Worm (Caenorhabditis elegans) whole organism, L4 larva: ENCODE results near the gene F23H11.4.
A peak's percentile ranks its signal among the peaks of the same experiment; 100 is the strongest.

ENCODE experiments used
- F26F4.8 ChIP-seq: fragments of 200-800 bp; sonication (Bioruptor generic); conservative IDR thresholded peaks from 2 replicates; pipeline ENCODE4 v1.3.6; 2022; ENCODE audit warnings: missing genetic modification characterization, missing compliant biosample characterization
- F37D6.2 ChIP-seq: sonication (generic microtip); optimal IDR thresholded peaks from 2 replicates; lab custom pipeline; 2016; ENCODE audit warnings: mild to moderate bottlenecking, missing genetic modification characterization, missing compliant biosample characterization
- R02D3.7 ChIP-seq: fragments of 150-350 bp; sonication (generic microtip); optimal IDR thresholded peaks from 3 replicates; lab custom pipeline; 2014; ENCODE audit warnings: missing biosample characterization, missing genetic modification characterization
- T20F7.1 ChIP-seq: fragments of 200-800 bp; sonication (Bioruptor generic); optimal IDR thresholded peaks from 2 replicates; lab custom pipeline; 2018; ENCODE audit warnings: mild to moderate bottlenecking, missing genetic modification characterization, missing compliant biosample characterization
- Y105C5A.15 ChIP-seq: fragments of 200-800 bp; sonication (Bioruptor generic); IDR thresholded peaks from 2 replicates; pipeline ENCODE4 v1.3.6; 2022; ENCODE audit warnings: missing genetic modification characterization, missing compliant biosample characterization
- Y48G9A.11 ChIP-seq: fragments of 200-800 bp; sonication (Bioruptor generic); IDR thresholded peaks from 2 replicates; pipeline ENCODE4 v1.3.6; 2022; ENCODE audit warnings: missing genetic modification reagents, missing genetic modification characterization, missing compliant biosample characterization
- Y75B8A.6 ChIP-seq: fragments of 200-800 bp; sonication (Bioruptor generic); IDR thresholded peaks from 2 replicates; pipeline ENCODE4 v1.3.6; 2022; ENCODE audit warnings: missing genetic modification reagents, missing genetic modification characterization, missing compliant biosample characterization
- ZK337.2 ChIP-seq: fragments of 200-800 bp; sonication (Bioruptor generic); IDR thresholded peaks from 2 replicates; pipeline ENCODE4 v1.3.6; 2022; ENCODE audit warnings: missing genetic modification reagents, missing genetic modification characterization, missing compliant biosample characterization
- ZK546.5 ChIP-seq, 2 experiments: sonication (generic microtip); optimal IDR thresholded peaks; 2 replicates each; lab custom pipeline; 2017; ENCODE audit warnings: missing biosample characterization in 2 of 2, missing genetic modification characterization in 2 of 2
- aha-1 ChIP-seq: fragments of 150-350 bp; peaks from one replicate; lab custom pipeline; 2014; ENCODE audit warnings: missing biosample characterization, missing genetic modification characterization
- attf-4 ChIP-seq: sonication (generic microtip); optimal IDR thresholded peaks from 3 replicates; lab custom pipeline; 2017; ENCODE audit warnings: missing biosample characterization, missing genetic modification characterization
- ceh-20 ChIP-seq: fragments of 200-800 bp; sonication (Bioruptor generic); IDR thresholded peaks from 2 replicates; pipeline ENCODE4 v1.3.6; 2022; ENCODE audit warnings: missing genetic modification reagents, missing genetic modification characterization, missing compliant biosample characterization
- ceh-32 ChIP-seq: sonication (generic microtip); optimal IDR thresholded peaks from 2 replicates; lab custom pipeline; 2016; ENCODE audit warnings: mild to moderate bottlenecking, missing genetic modification characterization, missing compliant biosample characterization; ENCODE audit not compliant: poor library complexity
- daf-8 ChIP-seq: fragments of 200-800 bp; sonication (Bioruptor generic); IDR thresholded peaks from 2 replicates; pipeline ENCODE4 v1.3.6; 2022; ENCODE audit warnings: missing genetic modification characterization, missing compliant biosample characterization
- dpl-1 ChIP-seq: fragments of 150-350 bp; optimal IDR thresholded peaks from 2 replicates; lab custom pipeline; 2014; ENCODE audit warnings: missing biosample characterization, missing genetic modification reagents, missing genetic modification characterization
- egl-43 ChIP-seq: fragments of 200-800 bp; sonication (Bioruptor generic); IDR thresholded peaks from 2 replicates; pipeline ENCODE4 v1.3.6; 2022; ENCODE audit warnings: missing genetic modification reagents, missing genetic modification characterization, missing compliant biosample characterization
- fos-1 ChIP-seq: fragments of 150-350 bp; optimal IDR thresholded peaks from 2 replicates; lab custom pipeline; 2014; ENCODE audit warnings: missing biosample characterization, missing genetic modification characterization
- hif-1 ChIP-seq, 2 experiments: sonication (generic microtip); optimal IDR thresholded peaks; 2 replicates each; lab custom pipeline; 2016 to 2017; ENCODE audit warnings: missing compliant biosample characterization in 2 of 2, missing genetic modification characterization in 2 of 2, missing genetic modification reagents in 2 of 2, missing genotype in 2 of 2, mild to moderate bottlenecking in 1 of 2
- hmg-1.1 ChIP-seq: fragments of 200-800 bp; sonication (Bioruptor generic); IDR thresholded peaks from 2 replicates; pipeline ENCODE4 v1.3.6; 2022; ENCODE audit warnings: missing genetic modification reagents, missing genetic modification characterization, missing compliant biosample characterization
- jun-1 ChIP-seq: fragments of 150-350 bp; optimal IDR thresholded peaks from 2 replicates; lab custom pipeline; 2014; ENCODE audit warnings: missing biosample characterization, missing genetic modification reagents, missing genetic modification characterization
- lin-1 ChIP-seq: fragments of 200-800 bp; sonication (Bioruptor generic); IDR thresholded peaks from 2 replicates; pipeline ENCODE4 v1.3.6; 2022; ENCODE audit warnings: missing genetic modification reagents, missing genetic modification characterization, missing compliant biosample characterization
- lin-29 ChIP-seq: fragments of 200-800 bp; sonication (Bioruptor generic); IDR thresholded peaks from 2 replicates; pipeline ENCODE4 v1.3.6; 2022; ENCODE audit warnings: missing genetic modification reagents, missing genetic modification characterization, missing compliant biosample characterization
- lin-38 ChIP-seq: fragments of 200-800 bp; sonication (Bioruptor generic); IDR thresholded peaks from 2 replicates; pipeline ENCODE4 v1.3.6; 2022; ENCODE audit warnings: missing genetic modification reagents, missing genetic modification characterization, missing compliant biosample characterization
- lin-39 ChIP-seq: fragments of 150-350 bp; optimal IDR thresholded peaks from 2 replicates; lab custom pipeline; 2014; ENCODE audit warnings: missing biosample characterization, missing genetic modification reagents, missing genetic modification characterization
- lsy-2 ChIP-seq, 2 experiments: fragments of 150-350 bp in 1 of 2; sonication (generic microtip) in 1 of 2; optimal IDR thresholded peaks; 2 replicates each; lab custom pipeline; 2014 to 2017; ENCODE audit warnings: missing biosample characterization in 2 of 2, missing genetic modification characterization in 2 of 2
- mdt-29 ChIP-seq: fragments of 200-800 bp; sonication (Bioruptor generic); IDR thresholded peaks from 2 replicates; pipeline ENCODE4 v1.3.6; 2022; ENCODE audit warnings: missing genetic modification reagents, missing genetic modification characterization, missing compliant biosample characterization
- mep-1 ChIP-seq: fragments of 150-350 bp; sonication (generic microtip); optimal IDR thresholded peaks from 3 replicates; lab custom pipeline; 2014; ENCODE audit warnings: missing biosample characterization, missing genetic modification characterization
- mes-2 ChIP-seq: sonication (generic microtip); optimal IDR thresholded peaks from 2 replicates; lab custom pipeline; 2016; ENCODE audit warnings: missing genotype, mild to moderate bottlenecking, missing genetic modification characterization, missing compliant biosample characterization; ENCODE audit not compliant: poor library complexity, severe bottlenecking
- nhr-10 ChIP-seq: fragments of 150-350 bp; optimal IDR thresholded peaks from 2 replicates; lab custom pipeline; 2014; ENCODE audit warnings: missing biosample characterization, missing genetic modification characterization
- nhr-11 ChIP-seq: fragments of 150-350 bp; optimal IDR thresholded peaks from 2 replicates; lab custom pipeline; 2014; ENCODE audit warnings: missing biosample characterization, missing genetic modification characterization
- nhr-111 ChIP-seq: fragments of 200-800 bp; sonication (Bioruptor generic); optimal IDR thresholded peaks from 2 replicates; lab custom pipeline; 2018; ENCODE audit warnings: mild to moderate bottlenecking, missing genetic modification characterization, missing compliant biosample characterization
- nhr-25 ChIP-seq: sonication (generic microtip); optimal IDR thresholded peaks from 2 replicates; lab custom pipeline; 2017; ENCODE audit warnings: missing genetic modification characterization, mild to moderate bottlenecking, missing compliant biosample characterization, antibody characterized with exemption, moderate library complexity, borderline replicate concordance; ENCODE audit not compliant: insufficient read depth
- nhr-41 ChIP-seq: fragments of 200-800 bp; sonication (Bioruptor generic); IDR thresholded peaks from 2 replicates; pipeline ENCODE4 v1.3.6; 2022; ENCODE audit warnings: missing genetic modification reagents, missing genetic modification characterization, missing compliant biosample characterization
- pqm-1 ChIP-seq: sonication (generic microtip); optimal IDR thresholded peaks from 2 replicates; lab custom pipeline; 2017; ENCODE audit warnings: missing biosample characterization, missing genetic modification characterization
- set-16 ChIP-seq: fragments of 200-800 bp; sonication (Bioruptor generic); IDR thresholded peaks from 2 replicates; pipeline ENCODE4 v1.3.6; 2022; ENCODE audit warnings: missing genetic modification reagents, missing genetic modification characterization, missing compliant biosample characterization
- skn-1 ChIP-seq: fragments of 150-350 bp; optimal IDR thresholded peaks from 2 replicates; lab custom pipeline; 2014; ENCODE audit warnings: missing biosample characterization, missing genetic modification characterization
- snpc-1.2 ChIP-seq: fragments of 200-800 bp; sonication (Bioruptor generic); IDR thresholded peaks from 2 replicates; pipeline ENCODE4 v1.3.6; 2022; ENCODE audit warnings: missing genetic modification reagents, missing genetic modification characterization, missing compliant biosample characterization
- spr-1 ChIP-seq: sonication (generic microtip); optimal IDR thresholded peaks from 2 replicates; lab custom pipeline; 2016; ENCODE audit warnings: mild to moderate bottlenecking, missing genetic modification characterization, missing compliant biosample characterization
- unc-39 ChIP-seq: sonication (generic microtip); optimal IDR thresholded peaks from 2 replicates; lab custom pipeline; 2017; ENCODE audit warnings: missing biosample characterization, missing genetic modification characterization
- unc-62 ChIP-seq, 3 experiments: fragments of 150-350 bp in 1 of 3; sonication (generic microtip); optimal IDR thresholded peaks in 2 of 3; peaks in 1 of 3; 1 replicate in 1 of 3; 2 replicates in 2 of 3; lab custom pipeline; 2014 to 2017; ENCODE audit warnings: missing biosample characterization in 3 of 3, missing genetic modification characterization in 3 of 3, missing genetic modification reagents in 3 of 3, missing genotype in 1 of 3
- vab-7 ChIP-seq: fragments of 200-800 bp; sonication (Bioruptor generic); IDR thresholded peaks from 2 replicates; pipeline ENCODE4 v1.3.6; 2022; ENCODE audit warnings: missing genetic modification reagents, missing genetic modification characterization, missing compliant biosample characterization
- zag-1 ChIP-seq: fragments of 150-350 bp; optimal IDR thresholded peaks from 2 replicates; lab custom pipeline; 2014; ENCODE audit warnings: missing biosample characterization, missing genetic modification characterization
- ztf-11 ChIP-seq: fragments of 150-350 bp; optimal IDR thresholded peaks from 2 replicates; lab custom pipeline; 2014; ENCODE audit warnings: missing biosample characterization, missing genetic modification characterization

The F23H11.4 gene

DNA sequence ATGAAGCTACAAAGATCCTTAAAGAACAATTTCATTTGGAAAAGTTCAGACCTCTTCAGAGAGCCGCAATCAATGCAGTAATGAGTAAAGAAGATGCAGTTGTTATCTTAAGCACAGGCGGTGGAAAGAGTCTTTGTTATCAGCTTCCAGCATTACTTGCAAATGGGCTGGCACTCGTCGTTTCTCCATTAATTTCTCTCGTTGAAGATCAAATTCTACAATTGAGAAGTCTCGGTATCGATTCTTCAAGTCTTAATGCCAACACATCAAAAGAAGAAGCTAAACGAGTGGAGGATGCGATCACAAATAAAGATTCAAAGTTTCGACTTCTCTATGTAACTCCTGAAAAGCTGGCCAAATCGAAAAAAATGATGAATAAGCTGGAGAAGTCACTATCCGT lies 50.4 kb downstream of the F23H11.4 start:
- TF ChIP-seq aha-1 (peak; percentile 90), unc-39 (tag; lab: Kevin White, UChicago) (no peak), skn-1 (no peak), lin-38 (no peak; the same call in 1 of the 2 replicates)

DNA sequence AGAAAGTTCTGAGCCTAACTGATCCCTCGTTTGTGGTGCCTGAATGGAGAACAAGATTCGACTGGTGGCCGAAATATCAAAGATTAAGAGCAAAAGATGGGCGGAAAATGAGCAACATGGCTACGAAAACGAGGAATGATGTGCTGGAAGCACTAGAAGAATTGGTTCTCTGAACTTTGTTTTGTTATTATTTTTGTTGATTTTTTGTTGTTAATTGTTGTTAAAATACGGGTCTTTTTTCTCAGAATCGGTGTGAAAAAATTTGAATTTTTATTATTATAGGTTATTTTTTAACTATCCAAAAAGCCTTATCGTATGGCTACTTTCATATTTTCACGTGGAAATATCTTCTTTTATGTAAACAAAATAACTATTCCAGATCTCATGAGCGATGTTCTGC lies 51.1 kb downstream of the F23H11.4 start, which contains the start of gene K02F3.12:
K02F3.12 (plus strand) TSS at position 301 of the 400 bp plus-strand sequence.
- TF ChIP-seq Y75B8A.6 (GFP tag; lab: Robert Waterston, UW) (no peak), spr-1 (no peak), ceh-20 (GFP tag; lab: Robert Waterston, UW) (no peak), daf-8 (GFP tag; lab: Robert Waterston, UW) (no peak), F26F4.8 (GFP tag; lab: Robert Waterston, UW) (no peak), lin-39 (tag; lab: Kevin White, UChicago) (no peak), egl-43 (GFP tag; lab: Robert Waterston, UW) (no peak)

DNA sequence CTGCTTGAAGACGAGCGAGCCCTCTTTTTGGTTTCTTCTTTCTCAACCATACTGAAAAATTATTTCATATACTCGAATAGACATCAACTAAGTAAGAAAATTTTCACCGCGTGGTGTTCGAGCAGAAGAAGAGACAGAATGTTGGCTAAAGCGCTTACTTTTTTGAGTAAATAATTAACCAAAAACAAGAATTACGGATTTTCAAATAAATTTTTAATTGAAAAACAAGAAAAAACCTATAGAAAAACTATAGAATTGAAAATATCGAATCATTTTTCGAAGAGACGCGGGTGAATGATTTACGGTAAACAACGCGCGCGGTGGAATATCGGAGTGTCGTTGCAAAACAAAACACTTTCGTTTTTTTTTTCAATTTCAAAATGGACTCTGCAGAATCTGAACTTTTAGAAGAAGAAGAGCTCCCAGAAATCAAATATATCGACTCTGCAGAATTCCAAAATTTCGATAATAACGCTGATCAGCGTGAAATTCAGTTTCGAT lies 53.4 kb downstream of the F23H11.4 start, which contains the start of the genes rnp-5 and tag-51:
rnp-5 (minus strand) TSS at position 51 of the 501 bp plus-strand sequence.
tag-51 (plus strand) TSS at position 363 of the 501 bp plus-strand sequence.
- no peak for TF ChIP-seq pqm-1 (tag; lab: Kevin White, UChicago)
- TF ChIP-seq hif-1 (tag; optimal IDR thresholded peaks at IDR 0.05; lab: Kevin White, UChicago) = no peak
- TF ChIP-seq Y48G9A.11 (GFP tag; lab: Robert Waterston, UW) = peak; percentile 74
- TF ChIP-seq lin-38 = no peak
- peak in 1 of 2 experiments; percentile 22 for TF ChIP-seq lsy-2 (tag; optimal IDR thresholded peaks at IDR 0.05; lab: Kevin White, UChicago)
- peak; percentile 92 for TF ChIP-seq T20F7.1 (GFP tag; lab: Kevin White, UChicago)
- no peak for TF ChIP-seq unc-62 (GFP tag; optimal IDR thresholded peaks at IDR 0.05 in 1 of 2; lab: Kevin White, UChicago)
- TF ChIP-seq unc-62 (tag; optimal IDR thresholded peaks at IDR 0.05; lab: Kevin White, UChicago) = no peak
- no peak for TF ChIP-seq mep-1
- no peak for TF ChIP-seq nhr-10 (tag; lab: Kevin White, UChicago)
- TF ChIP-seq F37D6.2 (tag; lab: Kevin White, UChicago) = no peak
- TF ChIP-seq mes-2 (tag; lab: Kevin White, UChicago) = peak; percentile 39
- no peak for TF ChIP-seq ZK546.5 (tag; optimal IDR thresholded peaks at IDR 0.05; lab: Kevin White, UChicago)
- TF ChIP-seq ZK337.2 = no peak
- TF ChIP-seq vab-7 (GFP tag; lab: Robert Waterston, UW) = no peak
- no peak for TF ChIP-seq mdt-29 (GFP tag; lab: Robert Waterston, UW)
- TF ChIP-seq nhr-25 (tag; lab: Kevin White, UChicago) = no peak
- TF ChIP-seq fos-1 (tag; lab: Kevin White, UChicago) = no peak
- no peak for TF ChIP-seq nhr-41 (GFP tag; lab: Robert Waterston, UW)
- TF ChIP-seq Y105C5A.15 = no peak
- peak; percentile 12 for TF ChIP-seq dpl-1 (GFP tag; lab: Kevin White, UChicago)
- peak; percentile 56 for TF ChIP-seq R02D3.7
- TF ChIP-seq egl-43 (GFP tag; lab: Robert Waterston, UW) = no peak
- TF ChIP-seq set-16 (GFP tag; lab: Robert Waterston, UW) = no peak

DNA sequence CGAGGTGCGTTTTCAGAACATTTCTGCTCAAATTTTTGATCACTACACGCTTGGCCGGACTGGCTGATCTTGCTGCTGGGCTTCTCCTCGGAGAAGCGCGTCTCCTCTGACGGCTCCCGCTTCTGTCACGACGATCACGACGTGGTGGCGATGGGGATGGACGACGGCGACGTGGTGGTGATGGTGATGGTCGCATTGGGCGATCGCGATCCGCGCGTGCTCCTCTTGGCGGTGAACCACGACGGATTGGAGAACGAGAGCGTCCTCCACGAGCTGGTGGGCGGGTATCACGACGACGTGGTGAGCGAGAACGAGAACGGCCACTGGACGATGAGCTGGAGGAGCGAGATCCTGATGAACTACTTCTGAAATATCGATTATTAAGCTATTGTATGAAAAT lies 53.9 kb downstream of the F23H11.4 start:
- TF ChIP-seq unc-39 (tag; lab: Kevin White, UChicago) = no peak
- peak in 1 of 2 experiments; percentile 74 for TF ChIP-seq unc-62 (GFP tag; optimal IDR thresholded peaks at IDR 0.05 in 1 of 2; lab: Kevin White, UChicago)
- no peak for TF ChIP-seq unc-62 (tag; optimal IDR thresholded peaks at IDR 0.05; lab: Kevin White, UChicago)
- TF ChIP-seq pqm-1 (tag; lab: Kevin White, UChicago) = no peak
- no peak for TF ChIP-seq nhr-41 (GFP tag; lab: Robert Waterston, UW)
- no peak for TF ChIP-seq Y105C5A.15
- TF ChIP-seq nhr-11 (tag; lab: Kevin White, UChicago) = no peak
- TF ChIP-seq jun-1 (tag; lab: Kevin White, UChicago) = no peak
- no peak for TF ChIP-seq lin-1 (GFP tag; lab: Robert Waterston, UW)
- no peak for TF ChIP-seq ztf-11 (tag; lab: Kevin White, UChicago)
- no peak for TF ChIP-seq zag-1 (tag; lab: Kevin White, UChicago)
- no peak for TF ChIP-seq mes-2 (tag; lab: Kevin White, UChicago)
- 0 out of 2 replicates have a peak, but pooled peaks have one; percentile 31 for TF ChIP-seq Y75B8A.6 (GFP tag; lab: Robert Waterston, UW)
- no peak for TF ChIP-seq lsy-2 (tag; optimal IDR thresholded peaks at IDR 0.05; lab: Kevin White, UChicago)
- no peak for TF ChIP-seq dpl-1 (GFP tag; lab: Kevin White, UChicago)
- TF ChIP-seq hif-1 (tag; optimal IDR thresholded peaks at IDR 0.05; lab: Kevin White, UChicago) = no peak
- no peak for TF ChIP-seq nhr-111 (GFP tag; lab: Kevin White, UChicago)
- no peak for TF ChIP-seq lin-29 (GFP tag; lab: Robert Waterston, UW)
- no peak for TF ChIP-seq attf-4
- no peak for TF ChIP-seq aha-1
- TF ChIP-seq ceh-32 (tag; lab: Kevin White, UChicago) = no peak
- TF ChIP-seq snpc-1.2 (GFP tag; lab: Robert Waterston, UW) = no peak
- no peak for TF ChIP-seq hmg-1.1 (GFP tag; lab: Robert Waterston, UW)
